Worm (Caenorhabditis elegans) whole organism, midembryonic: ENCODE data around the gene cwp-5.

Experiments
- ref-1 ChIP-seq: fragments of 200-800 bp; sonication (Bioruptor generic); conservative IDR thresholded peaks from 2 replicates; pipeline ENCODE4 v1.3.6; 2022; ENCODE audit warnings: missing genetic modification reagents, missing genetic modification characterization, missing compliant biosample characterization
- tab-1 ChIP-seq: fragments of 200-800 bp; sonication (Bioruptor generic); IDR thresholded peaks from 2 replicates; pipeline ENCODE4 v1.3.6; 2022; ENCODE audit warnings: missing genetic modification characterization, missing compliant biosample characterization

ce11 chrX:13162351-13163038 is 27.3 kb downstream of the cwp-5 start:
- TF ChIP-seq ref-1 (no peak), tab-1 (GFP tag; lab: Robert Waterston, UW) (no peak)
